Worm (Caenorhabditis elegans): ENCODE measurements around the gene Y51H7C.12.

Gene Y51H7C.12

DNA sequence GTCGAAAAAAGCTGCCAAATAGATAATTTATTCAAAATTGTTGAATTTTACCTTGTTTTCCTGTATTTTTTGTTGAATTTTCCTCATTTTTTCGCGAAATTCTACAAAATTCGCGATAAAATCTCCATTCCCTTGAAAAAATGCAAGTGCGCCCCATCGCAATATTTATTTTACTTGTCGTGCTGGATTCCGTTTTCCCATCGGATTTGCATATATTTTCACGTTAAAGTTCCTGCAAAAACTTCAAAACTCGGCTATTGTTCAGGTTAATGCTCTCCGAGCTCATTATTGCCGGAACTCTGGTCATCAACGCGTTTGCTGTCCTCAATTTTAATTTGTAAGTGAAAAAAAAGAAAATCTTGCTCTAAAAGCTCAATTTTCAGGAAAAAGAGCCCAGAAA lies 43.5 kb downstream of the Y51H7C.12 start, which contains the start of the genes Y51H7C.41 and cogc-4:
Gene Y51H7C.41 (plus strand): TSS at position 266 of the 400 bp plus-strand sequence.
Gene cogc-4 (plus strand): TSS at position 386 of the 400 bp plus-strand sequence.
- 0 out of 2 replicates have a peak, but pooled peaks have one; percentile 49 for TF ChIP-seq madf-3 (GFP tag; IDR thresholded peaks at IDR 0.05)
- TF ChIP-seq lin-40 (tag; optimal IDR thresholded peaks at IDR 0.05) = no peak
- TF ChIP-seq ztf-18 (tag; optimal IDR thresholded peaks at IDR 0.05) = peak; percentile 59
- peak; percentile 42 for TF ChIP-seq F49E8.2 (tag; optimal IDR thresholded peaks at IDR 0.05; ENCODE audit: insufficient read depth)
- TF ChIP-seq ekl-4 (GFP tag; IDR thresholded peaks at IDR 0.05) = 0 out of 2 replicates have a peak, but pooled peaks have one; percentile 19
- TF ChIP-seq mcd-1 (GFP tag; IDR thresholded peaks at IDR 0.05) = peak; percentile 28; the same call in 1 of the 2 replicates
- TF ChIP-seq repo-1 (tag; optimal IDR thresholded peaks at IDR 0.05) = peak; percentile 30
- no peak for TF ChIP-seq egrh-3 (GFP tag; IDR thresholded peaks at IDR 0.05)
- TF ChIP-seq athp-1 (tag; optimal IDR thresholded peaks at IDR 0.05) = no peak
- 0 out of 2 replicates have a peak, but pooled peaks have one; percentile 21 for TF ChIP-seq cebp-2 (GFP tag; IDR thresholded peaks at IDR 0.05)

DNA sequence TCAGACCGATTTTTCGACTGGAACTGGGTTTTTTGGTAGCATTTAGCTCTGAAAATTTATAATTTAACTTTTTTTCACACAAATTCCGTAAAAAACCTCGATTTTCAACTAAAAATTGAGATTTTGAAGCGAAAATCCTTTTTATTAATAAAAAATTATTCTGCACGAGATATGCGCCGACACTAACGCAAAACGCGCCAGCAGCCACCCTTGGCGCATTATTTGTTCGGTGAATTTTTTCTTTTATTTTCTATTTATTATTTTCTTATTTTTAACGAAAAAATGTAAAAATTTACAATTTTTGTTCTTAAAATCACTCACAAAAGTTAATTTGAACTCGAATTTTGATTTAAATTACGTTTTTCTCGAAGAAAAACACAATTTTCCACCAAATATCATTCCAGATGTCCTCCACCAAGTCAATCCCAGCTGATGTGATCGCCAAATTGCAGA lies 44.4 kb downstream of the Y51H7C.12 start, which contains the start of gene Y51H7C.7:
Gene Y51H7C.7 (plus strand): TSS at position 403 of the 453 bp plus-strand sequence.
- TF ChIP-seq mcd-1 (GFP tag; IDR thresholded peaks at IDR 0.05) = peak; percentile 74
- TF ChIP-seq Y95B8A.8 (GFP tag; IDR thresholded peaks at IDR 0.05) = no peak
- TF ChIP-seq nfyb-1 (GFP tag; IDR thresholded peaks at IDR 0.05) = no peak
- TF ChIP-seq snpc-3.4 (tag; optimal IDR thresholded peaks at IDR 0.05) = peak; percentile 22
- TF ChIP-seq pbrm-1 (GFP tag; IDR thresholded peaks at IDR 0.05) = peak; percentile 34; the same call in 1 of the 2 replicates
- peak; percentile 92 for TF ChIP-seq ztf-18 (tag; optimal IDR thresholded peaks at IDR 0.05)
- peak; percentile 13 for TF ChIP-seq attf-5 (GFP tag; optimal IDR thresholded peaks at IDR 0.05)
- peak; percentile 31 for TF ChIP-seq lsl-1 (GFP tag; optimal IDR thresholded peaks at IDR 0.05)
- TF ChIP-seq tbp1 (GFP tag; optimal IDR thresholded peaks at IDR 0.05) = peak; percentile 0
- TF ChIP-seq F33H1.4 (GFP tag; IDR thresholded peaks at IDR 0.05) = peak; percentile 15; the same call in 1 of the 2 replicates
- TF ChIP-seq B0336.3 (GFP tag; IDR thresholded peaks at IDR 0.05) = 0 out of 2 replicates have a peak, but pooled peaks have one; percentile 33
- no peak for TF ChIP-seq sea-2 (GFP tag; IDR thresholded peaks at IDR 0.05)
- TF ChIP-seq egrh-3 (GFP tag; IDR thresholded peaks at IDR 0.05) = no peak
- no peak for TF ChIP-seq lsy-27 (tag; optimal IDR thresholded peaks at IDR 0.05; ENCODE audit: borderline replicate concordance, insufficient read depth)
- TF ChIP-seq hmg-1.2 (GFP tag; IDR thresholded peaks at IDR 0.05) = no peak

DNA sequence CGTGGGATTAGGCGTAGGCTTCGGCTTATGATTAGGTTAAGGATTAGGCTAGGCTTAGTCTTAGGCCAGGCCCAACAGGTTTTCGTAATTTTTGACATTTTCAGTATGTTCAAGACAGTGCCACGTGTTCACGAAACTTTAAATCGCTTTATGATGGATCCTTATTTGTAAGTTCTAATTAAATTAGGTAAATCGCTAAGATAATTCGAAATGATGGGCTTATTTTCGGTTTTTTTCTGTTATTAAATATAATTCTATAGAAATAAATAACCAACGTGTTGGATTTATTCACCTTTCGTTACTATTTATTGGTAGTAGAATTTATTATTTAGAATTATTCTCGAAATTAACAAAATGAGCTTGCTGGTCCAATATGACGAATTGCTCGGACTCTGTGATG lies 45.1 kb downstream of the Y51H7C.12 start, which contains the start of gene Y51H7C.8:
Gene Y51H7C.8 (plus strand): TSS at position 301 of the 400 bp plus-strand sequence.
- TF ChIP-seq ztf-6 (GFP tag; IDR thresholded peaks at IDR 0.05) (no peak), ztf-18 (tag; optimal IDR thresholded peaks at IDR 0.05) (no peak), madf-8 (GFP tag; conservative IDR thresholded peaks at IDR 0.05) (no peak), nfya-1 (tag; optimal IDR thresholded peaks at IDR 0.05; ENCODE audit: borderline replicate concordance, insufficient read depth) (no peak), hlh-26 (GFP tag; conservative IDR thresholded peaks at IDR 0.05) (no peak), hmg-20 (GFP tag; IDR thresholded peaks at IDR 0.05) (no peak), attf-3 (GFP tag; conservative IDR thresholded peaks at IDR 0.05) (no peak), snpc-4 (GFP tag; optimal IDR thresholded peaks at IDR 0.05) (no peak), snpc-4 (tag; optimal IDR thresholded peaks at IDR 0.05) (no peak), C17E4.6 (GFP tag; IDR thresholded peaks at IDR 0.05) (no peak)

DNA sequence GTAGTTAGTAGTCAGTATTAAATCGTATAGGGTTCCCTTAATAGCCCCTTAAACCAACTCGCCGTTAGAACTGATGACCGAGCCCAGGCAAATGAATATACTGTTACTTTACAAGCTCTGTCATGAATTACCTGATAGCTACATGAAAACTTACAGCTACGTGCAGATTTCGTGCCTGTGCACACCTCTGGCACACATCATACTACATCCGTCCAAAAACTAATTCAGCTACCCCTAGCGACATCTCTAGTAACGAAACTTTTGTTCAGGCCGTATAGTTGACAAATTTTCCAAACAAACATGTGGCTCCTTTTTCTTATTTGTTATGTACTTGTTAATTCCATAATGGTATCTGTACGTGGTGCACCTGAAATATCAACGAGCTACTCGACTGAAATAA lies 46.4 kb downstream of the Y51H7C.12 start, which contains the start of gene F54D12.1:
Gene F54D12.1 (plus strand): TSS at position 301 of the 400 bp plus-strand sequence.
- no peak for TF ChIP-seq mcd-1 (GFP tag; IDR thresholded peaks at IDR 0.05)

All from whole organism, young adult.